Worm (Caenorhabditis elegans) whole organism, L4/young adult: ENCODE measurements around the gene F31F7.2.

Source experiments
- W03F9.2 ChIP-seq: fragments of 150-350 bp; optimal IDR thresholded peaks from 2 replicates; lab custom pipeline; 2014; ENCODE audit warnings: missing biosample characterization, missing genetic modification characterization
- dao-5 ChIP-seq: sonication (generic microtip); optimal IDR thresholded peaks from 2 replicates; lab custom pipeline; 2016; ENCODE audit warnings: missing genotype, missing genetic modification characterization, moderate library complexity, missing compliant biosample characterization
- him-1 ChIP-seq: sonication (generic microtip); optimal IDR thresholded peaks from 2 replicates; lab custom pipeline; 2016; ENCODE audit warnings: missing genotype, missing genetic modification reagents, missing genetic modification characterization, missing compliant biosample characterization

DNA sequence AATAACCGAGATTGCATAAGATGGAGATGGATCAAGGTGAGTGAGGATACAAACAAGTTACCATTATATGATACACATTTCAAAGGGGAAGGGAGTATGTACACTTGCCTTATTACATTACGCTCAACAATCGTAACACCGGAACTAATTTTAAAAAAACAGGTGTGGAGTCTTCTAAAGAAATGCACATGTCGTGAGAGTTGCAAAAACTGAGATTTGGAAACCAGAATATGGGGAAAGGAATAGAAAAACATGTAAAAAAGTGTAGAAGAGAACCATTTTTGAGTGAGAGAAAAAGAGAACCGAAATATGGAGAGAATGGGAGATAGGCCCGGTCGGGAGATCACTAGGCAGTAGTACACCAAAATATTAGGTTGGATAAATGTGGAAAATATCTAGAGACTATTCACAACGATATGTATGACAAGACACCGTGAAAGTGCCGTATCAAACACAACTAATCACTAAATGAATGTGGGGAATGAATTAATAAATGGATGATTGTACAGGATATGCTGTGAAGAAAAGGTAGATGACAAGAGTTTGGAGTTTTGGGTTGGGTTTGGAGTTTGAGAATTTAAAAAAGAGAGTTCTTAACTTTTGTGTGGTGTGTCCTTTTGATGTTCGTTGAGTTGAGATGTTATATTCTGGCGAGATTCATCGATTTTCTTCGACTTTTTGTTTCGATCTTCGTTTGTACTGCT, 47.2 kb upstream of the F31F7.2 start:
- TF ChIP-seq him-1 (tag; lab: Kevin White, UChicago) (no peak), W03F9.2 (tag; lab: Kevin White, UChicago) (no peak), dao-5 (tag; lab: Kevin White, UChicago) (no peak)
